Worm (Caenorhabditis elegans) whole organism, young adult: Measurements from ENCODE around the gene wago-4.

Source experiments
- D2030.7 ChIP-seq: fragments of 200-800 bp; sonication (Bioruptor generic); IDR thresholded peaks from 2 replicates; pipeline ENCODE4 v1.3.6; 2022; ENCODE audit warnings: missing genetic modification reagents, missing genetic modification characterization, missing compliant biosample characterization
- F55B11.4 ChIP-seq: sonication (generic microtip); optimal IDR thresholded peaks from 2 replicates; lab custom pipeline; 2016; ENCODE audit warnings: missing compliant biosample characterization, missing genetic modification characterization, borderline replicate concordance; ENCODE audit not compliant: insufficient read depth
- T07F8.4 ChIP-seq: sonication (generic microtip); optimal IDR thresholded peaks from 2 replicates; lab custom pipeline; 2016; ENCODE audit warnings: mild to moderate bottlenecking, missing genetic modification characterization, moderate library complexity, missing compliant biosample characterization
- ama-1 ChIP-seq, 3 experiments: fragments of 150-350 bp in 1 of 3; sonication (generic microtip) in 2 of 3; optimal IDR thresholded peaks; 2 replicates each; lab custom pipeline; 2014 to 2018; ENCODE audit warnings: missing biosample characterization in 2 of 3, missing genetic modification characterization in 2 of 3, missing genetic modification reagents in 2 of 3
- aptf-2 ChIP-seq: fragments of 200-800 bp; sonication (Bioruptor generic); conservative IDR thresholded peaks from 2 replicates; pipeline ENCODE4 v1.3.6; 2022; ENCODE audit warnings: missing genetic modification reagents, missing genetic modification characterization, missing compliant biosample characterization
- dpl-1 ChIP-seq: fragments of 150-350 bp; optimal IDR thresholded peaks from 2 replicates; lab custom pipeline; 2014; ENCODE audit warnings: missing biosample characterization, missing genetic modification reagents, missing genetic modification characterization
- egl-18 ChIP-seq: fragments of 200-800 bp; sonication (Bioruptor generic); IDR thresholded peaks from 2 replicates; pipeline ENCODE4 v1.3.6; 2022; ENCODE audit warnings: missing genetic modification reagents, missing genetic modification characterization, missing compliant biosample characterization
- him-1 ChIP-seq: sonication (generic microtip); optimal IDR thresholded peaks from 2 replicates; lab custom pipeline; 2016; ENCODE audit warnings: missing genotype, missing genetic modification reagents, missing genetic modification characterization, missing compliant biosample characterization
- mcd-1 ChIP-seq: fragments of 200-800 bp; sonication (Bioruptor generic); IDR thresholded peaks from 2 replicates; pipeline ENCODE4 v1.3.6; 2022; ENCODE audit warnings: missing genetic modification reagents, missing genetic modification characterization, missing compliant biosample characterization
- snpc-3.4 ChIP-seq: sonication (generic microtip); optimal IDR thresholded peaks from 2 replicates; lab custom pipeline; 2017; ENCODE audit warnings: missing genetic modification characterization, mild to moderate bottlenecking, missing compliant biosample characterization, antibody characterized with exemption, moderate library complexity, missing genotype, missing genetic modification reagents
- unc-62 ChIP-seq: fragments of 150-350 bp; optimal IDR thresholded peaks from 2 replicates; lab custom pipeline; 2014; ENCODE audit warnings: missing biosample characterization, missing genetic modification reagents, missing genetic modification characterization
- ztf-22 ChIP-seq: fragments of 200-800 bp; sonication (Bioruptor generic); optimal IDR thresholded peaks from 2 replicates; lab custom pipeline; 2018; ENCODE audit warnings: mild to moderate bottlenecking, missing genetic modification characterization, moderate library complexity, missing compliant biosample characterization

ce11 chrII:12969622-12970021 lies 50.3 kb downstream of the wago-4 start, which contains the start of gene Y38F1A.4:
- TF ChIP-seq egl-18 (no peak), him-1 (no peak), D2030.7 (GFP tag; lab: Robert Waterston, UW) (no peak), aptf-2 (GFP tag; lab: Robert Waterston, UW) (no peak), dpl-1 (GFP tag; lab: Kevin White, UChicago) (no peak), T07F8.4 (tag; lab: Kevin White, UChicago) (no peak), ama-1 (optimal IDR thresholded peaks at IDR 0.05; lab: Kevin White, UChicago) (no peak), ama-1 (GFP tag; optimal IDR thresholded peaks at IDR 0.05; lab: Kevin White, UChicago) (no peak), unc-62 (GFP tag; lab: Kevin White, UChicago) (no peak), ztf-22 (GFP tag; lab: Kevin White, UChicago) (no peak), snpc-3.4 (tag; lab: Kevin White, UChicago) (no peak), F55B11.4 (tag; lab: Kevin White, UChicago) (no peak), mcd-1 (GFP tag; lab: Robert Waterston, UW) (no peak)
